Worm (Caenorhabditis elegans) whole organism, L3 larva: ENCODE measurements around the gene C50H11.8.

Experiments
- ama-1 ChIP-seq: fragments of 150-350 bp; optimal IDR thresholded peaks from 2 replicates; lab custom pipeline; 2018
- fos-1 ChIP-seq: fragments of 150-350 bp; optimal IDR thresholded peaks from 2 replicates; lab custom pipeline; 2014; ENCODE audit warnings: missing biosample characterization, missing genetic modification characterization
- jun-1 ChIP-seq: fragments of 150-350 bp; optimal IDR thresholded peaks from 2 replicates; lab custom pipeline; 2014; ENCODE audit warnings: missing biosample characterization, missing genetic modification reagents, missing genetic modification characterization
- nfya-1 ChIP-seq: sonication (generic microtip); optimal IDR thresholded peaks from 2 replicates; lab custom pipeline; 2017; ENCODE audit warnings: missing genetic modification characterization, mild to moderate bottlenecking, missing compliant biosample characterization, antibody characterized with exemption, moderate library complexity; ENCODE audit not compliant: insufficient read depth
- nhr-12 ChIP-seq: fragments of 150-350 bp; optimal IDR thresholded peaks from 2 replicates; lab custom pipeline; 2014; ENCODE audit warnings: missing biosample characterization, missing genetic modification characterization
- nhr-25 ChIP-seq: sonication (generic microtip); optimal IDR thresholded peaks from 2 replicates; lab custom pipeline; 2017; ENCODE audit warnings: missing biosample characterization, missing genetic modification characterization
- pha-4 ChIP-seq: fragments of 150-350 bp; optimal IDR thresholded peaks from 2 replicates; lab custom pipeline; 2014; ENCODE audit warnings: missing biosample characterization, missing genetic modification reagents, missing genetic modification characterization
- tbx-2 ChIP-seq: sonication (generic microtip); optimal IDR thresholded peaks from 2 replicates; lab custom pipeline; 2016; ENCODE audit warnings: mild to moderate bottlenecking, missing genetic modification characterization, missing compliant biosample characterization
- unc-39 ChIP-seq: sonication (generic microtip); optimal IDR thresholded peaks from 4 replicates; lab custom pipeline; 2017; ENCODE audit warnings: missing biosample characterization, missing genetic modification characterization
- unc-62 ChIP-seq: fragments of 150-350 bp; sonication (generic microtip); optimal IDR thresholded peaks from 4 replicates; lab custom pipeline; 2014; ENCODE audit warnings: missing biosample characterization, missing genetic modification reagents, missing genetic modification characterization
- ztf-11 ChIP-seq: fragments of 150-350 bp; optimal IDR thresholded peaks from 2 replicates; lab custom pipeline; 2014; ENCODE audit warnings: missing biosample characterization, missing genetic modification characterization

DNA sequence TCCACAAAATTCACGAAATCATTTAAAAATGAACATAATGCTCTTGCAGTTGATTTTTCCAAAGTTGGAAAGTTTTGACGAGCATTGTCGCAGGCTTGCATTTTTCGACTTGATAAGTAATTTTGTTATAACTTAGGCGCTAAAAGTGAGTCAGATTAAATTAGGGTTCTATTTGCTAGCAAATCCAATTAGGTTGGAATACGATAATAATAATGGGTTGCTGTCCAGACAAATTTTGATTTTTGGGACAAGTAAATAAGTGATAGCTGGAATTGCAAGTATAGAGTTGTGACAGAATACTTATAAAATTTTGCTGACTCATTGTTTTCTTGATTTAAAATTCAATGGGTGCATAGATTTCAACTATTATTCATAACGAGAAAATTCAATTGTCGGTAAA, 48.4 kb upstream of the C50H11.8 start, which contains the start of gene srw-112:
- TF ChIP-seq ztf-11 (no peak), unc-39 (no peak), tbx-2 (tag; lab: Kevin White, UChicago) (no peak), nhr-25 (tag; lab: Kevin White, UChicago) (no peak), fos-1 (tag; lab: Kevin White, UChicago) (no peak), nfya-1 (tag; lab: Kevin White, UChicago) (no peak), jun-1 (tag; lab: Kevin White, UChicago) (no peak), nhr-12 (no peak), pha-4 (no peak), unc-62 (no peak), ama-1 (lab: Kevin White, UChicago) (no peak)
